Fruit fly (Drosophila melanogaster) whole organism, adult: ENCODE measurements around the gene Art2.

Experiments
- CG11617 ChIP-seq: fragments of 200-800 bp; sonication (Bioruptor generic); optimal IDR thresholded peaks from 2 replicates; lab custom pipeline; 2017; ENCODE audit warnings: mild to moderate bottlenecking, missing biosample characterization, missing genetic modification reagents, missing genetic modification characterization
- CG12768 ChIP-seq: fragments of 200-800 bp; sonication (Bioruptor generic); optimal IDR thresholded peaks from 2 replicates; lab custom pipeline; 2017; ENCODE audit warnings: missing biosample characterization, missing genetic modification characterization, mild to moderate bottlenecking, moderate library complexity, missing genetic modification reagents
- CG1620 ChIP-seq: fragments of 200-800 bp; sonication (Bioruptor generic); optimal IDR thresholded peaks from 2 replicates; lab custom pipeline; 2016; ENCODE audit warnings: missing biosample characterization, missing genetic modification characterization
- CG5204 ChIP-seq: fragments of 200-800 bp; sonication (Bioruptor generic); optimal IDR thresholded peaks from 2 replicates; lab custom pipeline; 2016; ENCODE audit warnings: missing biosample characterization, missing genetic modification characterization
- Clk ChIP-seq: fragments of 200-800 bp; sonication (Bioruptor generic); optimal IDR thresholded peaks from 2 replicates; lab custom pipeline; 2017; ENCODE audit warnings: missing biosample characterization, missing genetic modification characterization
- Hr96 ChIP-seq: fragments of 200-800 bp; sonication (Bioruptor generic); optimal IDR thresholded peaks from 2 replicates; lab custom pipeline; 2016; ENCODE audit warnings: missing biosample characterization, missing genetic modification characterization
- bab1 ChIP-seq: fragments of 200-800 bp; sonication (Bioruptor generic); optimal IDR thresholded peaks from 3 replicates; lab custom pipeline; 2019; ENCODE audit warnings: missing biosample characterization, mild to moderate bottlenecking, missing genetic modification characterization, moderate library complexity
- kay ChIP-seq: fragments of 200-800 bp; sonication (Bioruptor generic); peaks from one replicate; lab custom pipeline; 2016; ENCODE audit warnings: missing biosample characterization, missing genetic modification characterization, borderline replicate concordance
- pad ChIP-seq: fragments of 200-800 bp; sonication (Bioruptor generic); optimal IDR thresholded peaks from 3 replicates; lab custom pipeline; 2017; ENCODE audit warnings: missing biosample characterization, missing genetic modification characterization, mild to moderate bottlenecking, moderate library complexity, missing genetic modification reagents
- tj ChIP-seq: fragments of 200-800 bp; sonication (Bioruptor generic); optimal IDR thresholded peaks from 3 replicates; lab custom pipeline; 2017; ENCODE audit warnings: missing biosample characterization, mild to moderate bottlenecking, missing genetic modification characterization, moderate library complexity

- TF ChIP-seq CG1620 (no peak), tj (GFP tag; lab: Kevin White, UChicago) (no peak), Hr96 (GFP tag; lab: Kevin White, UChicago) (no peak), CG5204 (no peak), kay (GFP tag; lab: Kevin White, UChicago) (no peak), pad (GFP tag; lab: Kevin White, UChicago) (no peak), Clk (GFP tag; lab: Kevin White, UChicago) (no peak), CG11617 (no peak), bab1 (GFP tag; lab: Kevin White, UChicago) (no peak), CG12768 (GFP tag; lab: Kevin White, UChicago) (no peak)
Observed at dm6 chr2L:4246376-4246775, 34.7 kb downstream of the Art2 start.
